Fruit fly (Drosophila melanogaster): ENCODE measurements around the gene CG14624.

CG14624 gene

DNA sequence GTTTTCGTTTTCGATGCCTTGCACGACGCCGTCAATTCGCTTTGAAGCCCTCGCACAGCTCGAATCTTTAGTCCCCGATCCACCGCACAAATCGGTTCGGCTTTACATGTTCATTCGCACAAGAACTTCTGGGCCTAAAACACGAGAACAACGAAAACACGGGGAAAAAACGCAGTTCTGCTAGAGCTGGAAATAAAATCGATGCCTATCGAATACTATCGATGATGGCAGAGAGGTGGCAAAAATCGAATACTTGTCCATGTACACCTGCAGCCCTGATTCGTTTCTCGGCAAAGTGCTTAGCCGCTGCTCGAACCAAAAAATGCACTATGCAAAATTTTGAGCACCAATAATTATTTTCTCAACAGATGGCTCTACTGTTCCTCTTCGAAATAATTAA, 29.9 kb downstream of the CG14624 start, which contains the start of gene CG3638 (continued):
- TF ChIP-seq abd-A (tag; optimal IDR thresholded peaks at IDR 0.05) (peak; percentile 7), gro (GFP tag; optimal IDR thresholded peaks at IDR 0.05) (peak; percentile 52), fd3F (GFP tag; optimal IDR thresholded peaks at IDR 0.05) (no peak), p53 (GFP tag; optimal IDR thresholded peaks at IDR 0.05) (peak; percentile 39), pita (GFP tag; optimal IDR thresholded peaks at IDR 0.05) (peak; percentile 93), phol (tag; optimal IDR thresholded peaks at IDR 0.05) (peak; percentile 70), Nf-YA (GFP tag; IDR thresholded peaks at IDR 0.05) (no peak), D (optimal IDR thresholded peaks at IDR 0.05) (no peak), D (GFP tag; optimal IDR thresholded peaks at IDR 0.05) (no peak), CG1233 (GFP tag; optimal IDR thresholded peaks at IDR 0.05) (no peak), MTF-1 (GFP tag; optimal IDR thresholded peaks at IDR 0.05; ENCODE audit: borderline replicate concordance) (no peak), Adf1 (GFP tag; IDR thresholded peaks at IDR 0.05) (peak; percentile 29; the same call in 1 of the 2 replicates), Atf6 (GFP tag; IDR thresholded peaks at IDR 0.05) (no peak), salm (tag; optimal IDR thresholded peaks at IDR 0.05) (no peak), chif (GFP tag; optimal IDR thresholded peaks at IDR 0.05) (peak in 1 of 2 experiments; percentile 21), dati (GFP tag; IDR thresholded peaks at IDR 0.05) (no peak), MBD-R2 (GFP tag; IDR thresholded peaks at IDR 0.05) (peak; percentile 74), lov (optimal IDR thresholded peaks at IDR 0.05) (no peak), lov (GFP tag; IDR thresholded peaks at IDR 0.05) (no peak), CG1647 (GFP tag; optimal IDR thresholded peaks at IDR 0.05) (no peak), Fer3 (tag; optimal IDR thresholded peaks at IDR 0.05) (no peak), ara (GFP tag; IDR thresholded peaks at IDR 0.05) (no peak), en (GFP tag; optimal IDR thresholded peaks at IDR 0.05) (no peak), unpg (GFP tag; optimal IDR thresholded peaks at IDR 0.05) (no peak), bbx (GFP tag; IDR thresholded peaks at IDR 0.05; ENCODE audit: partially characterized antibody) (peak; percentile 69), ken (GFP tag; IDR thresholded peaks at IDR 0.05) (peak; percentile 25; the same call in 1 of the 3 replicates), ato (GFP tag; IDR thresholded peaks at IDR 0.05; ENCODE audit: partially characterized antibody) (peak; percentile 62), H2.0 (GFP tag; IDR thresholded peaks at IDR 0.05) (no peak), CG8924 (tag; optimal IDR thresholded peaks at IDR 0.05) (peak; percentile 63), zf30C (GFP tag; optimal IDR thresholded peaks at IDR 0.05) (peak; percentile 97), Rfx (GFP tag; IDR thresholded peaks at IDR 0.05) (peak; percentile 65), chn (GFP tag; optimal IDR thresholded peaks at IDR 0.05) (peak; percentile 38), CG15011 (GFP tag; optimal IDR thresholded peaks at IDR 0.05) (no peak), onecut (GFP tag; IDR thresholded peaks at IDR 0.05) (peak; percentile 73), ci (GFP tag; IDR thresholded peaks at IDR 0.05) (peak; percentile 49; the same call in 1 of the 3 replicates), zfh2 (GFP tag; optimal IDR thresholded peaks at IDR 0.05) (peak; percentile 2), sim (GFP tag; IDR thresholded peaks at IDR 0.05) (no peak), CG15514 (GFP tag; optimal IDR thresholded peaks at IDR 0.05) (peak; percentile 80), MESR4 (GFP tag; optimal IDR thresholded peaks at IDR 0.05) (peak; percentile 87), toy (GFP tag; IDR thresholded peaks at IDR 0.05) (no peak), CG2712 (tag; optimal IDR thresholded peaks at IDR 0.05) (peak; percentile 58), nerfin-1 (tag; optimal IDR thresholded peaks at IDR 0.05) (peak; percentile 52), fd64A (GFP tag; optimal IDR thresholded peaks at IDR 0.05) (no peak), fu2 (GFP tag; optimal IDR thresholded peaks at IDR 0.05) (peak; percentile 36), CG3163 (GFP tag; optimal IDR thresholded peaks at IDR 0.05) (peak; percentile 37), CG13296 (GFP tag; optimal IDR thresholded peaks at IDR 0.05) (no peak), sna (GFP tag; IDR thresholded peaks at IDR 0.05; ENCODE audit: partially characterized antibody) (peak; percentile 71; the same call in 1 of the 2 replicates), inv (GFP tag; IDR thresholded peaks at IDR 0.05; ENCODE audit: partially characterized antibody) (peak; percentile 61; the same call in 1 of the 2 replicates), Camta (GFP tag; optimal IDR thresholded peaks at IDR 0.05) (peak; percentile 31), CG8478 (optimal IDR thresholded peaks at IDR 0.05) (no peak), fd96Cb (tag; optimal IDR thresholded peaks at IDR 0.05) (no peak)
